Worm (Caenorhabditis elegans) whole organism, midembryonic: ENCODE measurements around the gene srx-65.

ENCODE experiments used
- ref-1 ChIP-seq: fragments of 200-800 bp; sonication (Bioruptor generic); conservative IDR thresholded peaks from 2 replicates; pipeline ENCODE4 v1.3.6; 2022; ENCODE audit warnings: missing genetic modification reagents, missing genetic modification characterization, missing compliant biosample characterization
- ztf-29 ChIP-seq: fragments of 200-800 bp; sonication (Bioruptor generic); IDR thresholded peaks from 2 replicates; pipeline ENCODE4 v1.3.6; 2022; ENCODE audit warnings: missing genetic modification reagents, missing genetic modification characterization, missing compliant biosample characterization

ce11 chrV:3902458-3903157 is 19.1 kb upstream of the srx-65 start, which contains the start of the genes str-229 and srh-190:
- TF ChIP-seq ref-1, result no peak
- TF ChIP-seq ztf-29 (GFP tag; lab: Robert Waterston, UW), result no peak
